Worm (Caenorhabditis elegans): ENCODE results near the gene F25E5.9.

Gene F25E5.9

DNA sequence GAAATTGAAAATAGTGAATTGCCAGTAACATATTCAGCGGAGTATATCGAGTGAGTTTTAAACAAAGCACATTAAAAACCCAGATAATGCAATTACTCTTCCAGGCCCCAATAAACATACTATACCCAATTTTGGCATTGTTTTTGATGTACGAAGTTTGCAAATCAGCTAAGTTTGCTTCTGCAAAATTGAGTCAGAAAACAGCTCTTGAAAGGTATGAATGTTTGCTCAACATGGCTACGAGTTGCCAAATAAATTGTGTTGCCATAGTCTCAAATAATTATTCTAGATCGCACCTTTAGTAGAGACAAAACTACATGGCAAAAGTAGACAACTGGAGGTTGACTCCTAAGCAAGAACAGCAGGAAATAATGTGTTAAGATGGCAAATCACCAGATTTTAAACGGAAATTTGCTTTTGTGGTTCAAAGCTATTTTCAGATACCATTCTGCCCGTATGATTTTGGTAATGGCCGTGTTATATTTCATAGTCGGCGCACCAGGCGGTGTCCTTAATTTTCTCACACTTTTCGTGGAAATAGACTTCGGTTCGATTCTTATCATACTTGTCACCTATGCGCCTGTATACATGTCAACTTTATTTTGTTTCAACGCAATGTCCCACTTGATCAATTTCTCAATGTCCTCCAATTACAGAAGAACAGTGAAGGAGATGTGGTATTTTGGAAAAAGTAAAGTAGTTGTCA, 5.1 kb downstream of the F25E5.9 start (continued):
- TF ChIP-seq mep-1 (tag; optimal IDR thresholded peaks at IDR 0.05) = no peak
- TF ChIP-seq dpl-1 (GFP tag; optimal IDR thresholded peaks at IDR 0.05) = no peak
- TF ChIP-seq efl-1 (optimal IDR thresholded peaks at IDR 0.05) = no peak
- TF ChIP-seq efl-1 (GFP tag; optimal IDR thresholded peaks at IDR 0.05 in 1 of 2) = peak in 1 of 2 experiments; percentile 80
- TF ChIP-seq nhr-12 (tag; optimal IDR thresholded peaks at IDR 0.05) = no peak
- no peak for TF ChIP-seq fkh-10 (GFP tag; optimal IDR thresholded peaks at IDR 0.05)
- no peak for TF ChIP-seq unc-98 (GFP tag; IDR thresholded peaks at IDR 0.05)
- TF ChIP-seq zip-4 (GFP tag; optimal IDR thresholded peaks at IDR 0.05) = no peak
- TF ChIP-seq nhr-20 (tag; optimal IDR thresholded peaks at IDR 0.05) = peak; percentile 6
- no peak for TF ChIP-seq lin-14 (GFP tag; optimal IDR thresholded peaks at IDR 0.05)
- no peak for TF ChIP-seq egl-27 (tag; optimal IDR thresholded peaks at IDR 0.05)
- TF ChIP-seq vab-15 (tag; optimal IDR thresholded peaks at IDR 0.05) = no peak
- no peak for TF ChIP-seq nhr-76 (tag; optimal IDR thresholded peaks at IDR 0.05)
- no peak for TF ChIP-seq rnt-1 (tag; optimal IDR thresholded peaks at IDR 0.05)
- TF ChIP-seq hlh-17 (GFP tag; optimal IDR thresholded peaks at IDR 0.05; ENCODE audit: borderline replicate concordance) = no peak
- no peak for TF ChIP-seq ets-5 (GFP tag; IDR thresholded peaks at IDR 0.05)
- no peak for TF ChIP-seq lin-35 (GFP tag; optimal IDR thresholded peaks at IDR 0.05)
- no peak for TF ChIP-seq nhr-47 (tag; optimal IDR thresholded peaks at IDR 0.05)
- TF ChIP-seq ceh-63 (GFP tag; optimal IDR thresholded peaks at IDR 0.05) = no peak
- TF ChIP-seq fkh-8 (tag; optimal IDR thresholded peaks at IDR 0.05) = no peak
- TF ChIP-seq mab-9 (GFP tag; IDR thresholded peaks at IDR 0.05) = no peak
- TF ChIP-seq lir-3 (tag; optimal IDR thresholded peaks at IDR 0.05; ENCODE audit: poor library complexity) = peak; percentile 21
- TF ChIP-seq sup-37 (GFP tag; optimal IDR thresholded peaks at IDR 0.05) = no peak
- TF ChIP-seq zag-1 (tag; optimal IDR thresholded peaks at IDR 0.05) = no peak
- no peak for TF ChIP-seq mdl-1 (tag; optimal IDR thresholded peaks at IDR 0.05)
- TF ChIP-seq ceh-8 (GFP tag; optimal IDR thresholded peaks at IDR 0.05) = no peak
- no peak for TF ChIP-seq pax-3 (tag; optimal IDR thresholded peaks at IDR 0.05)
- no peak for TF ChIP-seq sptf-1 (tag; optimal IDR thresholded peaks at IDR 0.05)
- no peak for TF ChIP-seq sox-4 (tag; optimal IDR thresholded peaks at IDR 0.05)
- TF ChIP-seq alr-1 (tag; optimal IDR thresholded peaks at IDR 0.05; ENCODE audit: borderline replicate concordance) = no peak
- peak; percentile 53 for TF ChIP-seq nhr-85 (tag)
- TF ChIP-seq ceh-90 (tag; optimal IDR thresholded peaks at IDR 0.05) = no peak

DNA sequence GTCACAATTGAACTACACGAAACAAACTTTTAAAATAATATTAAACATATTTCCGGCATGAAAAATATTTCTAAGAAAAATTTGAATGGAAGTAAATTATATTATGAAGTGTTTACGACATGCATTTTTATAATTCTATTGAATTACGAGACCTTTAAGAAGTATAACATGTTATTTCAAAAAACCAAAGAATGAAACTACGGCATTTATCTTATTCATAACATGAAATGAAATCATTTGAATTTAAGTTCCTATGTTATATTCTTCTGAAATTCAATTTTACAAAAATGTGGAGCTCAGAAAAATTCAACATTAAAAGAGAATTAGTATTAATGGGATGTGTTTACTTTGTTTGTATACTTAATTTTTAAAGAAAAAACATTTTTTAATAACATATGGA, 6.7 kb downstream of the F25E5.9 start, which contains the start of gene srw-71:
srw-71 (minus strand) TSS at position 101 of the 400 bp plus-strand sequence.
- TF ChIP-seq nhr-11 (tag; optimal IDR thresholded peaks at IDR 0.05) (peak; percentile 30), fkh-8 (tag; optimal IDR thresholded peaks at IDR 0.05) (peak; percentile 33), dsc-1 (tag; optimal IDR thresholded peaks at IDR 0.05) (no peak)

DNA sequence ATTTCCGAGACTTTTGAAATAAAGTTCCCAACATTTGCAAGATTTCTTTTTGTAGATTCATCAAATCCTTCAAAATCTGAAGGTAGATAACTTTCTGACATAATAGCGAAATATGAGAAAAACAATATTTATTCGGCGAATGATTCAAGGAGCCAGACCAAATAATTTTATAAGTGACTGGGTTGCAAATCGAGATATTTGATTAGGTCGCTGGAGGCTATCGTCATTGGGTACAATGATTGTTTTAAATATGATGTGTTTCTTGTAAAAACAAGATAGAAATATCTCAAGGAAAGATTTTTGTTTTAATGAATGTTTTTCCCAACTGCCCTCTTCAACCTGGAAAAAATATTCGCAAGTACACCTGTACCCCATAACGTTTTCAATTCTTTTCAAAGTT, 8.8 kb downstream of the F25E5.9 start, which contains the start of gene srw-69:
srw-69 (minus strand) TSS at position 101 of the 400 bp plus-strand sequence.
- no peak for TF ChIP-seq lsy-2 (tag; optimal IDR thresholded peaks at IDR 0.05)
- TF ChIP-seq nhr-71 (tag; optimal IDR thresholded peaks at IDR 0.05) = no peak
- TF ChIP-seq swsn-7 (tag; optimal IDR thresholded peaks at IDR 0.05) = no peak
- no peak for TF ChIP-seq mef-2 (tag; optimal IDR thresholded peaks at IDR 0.05)
- TF ChIP-seq isw-1 (GFP tag; IDR thresholded peaks at IDR 0.05) = no peak
- no peak for TF ChIP-seq nhr-90 (tag; optimal IDR thresholded peaks at IDR 0.05; ENCODE audit: poor library complexity)
- no peak for TF ChIP-seq ces-1 (GFP tag; optimal IDR thresholded peaks at IDR 0.05)
- TF ChIP-seq mdl-1 (tag; optimal IDR thresholded peaks at IDR 0.05) = no peak
- no peak for TF ChIP-seq aly-2 (tag; optimal IDR thresholded peaks at IDR 0.05)
- TF ChIP-seq tlp-1 (tag; optimal IDR thresholded peaks at IDR 0.05) = no peak
